Worm (Caenorhabditis elegans) whole organism, late embryonic: ENCODE data around the gene R02F11.11.

Experiments used
- ama-1 ChIP-seq: fragments of 150-350 bp; optimal IDR thresholded peaks from 2 replicates; lab custom pipeline; 2014
- fkh-10 ChIP-seq: fragments of 150-350 bp; optimal IDR thresholded peaks from 2 replicates; lab custom pipeline; 2014; ENCODE audit warnings: missing biosample characterization, missing genetic modification reagents, missing genetic modification characterization
- hlh-30 ChIP-seq: sonication (generic microtip); optimal IDR thresholded peaks from 2 replicates; lab custom pipeline; 2017; ENCODE audit warnings: antibody characterized with exemption, missing genetic modification characterization, missing compliant biosample characterization; ENCODE audit not compliant: insufficient read depth

DNA sequence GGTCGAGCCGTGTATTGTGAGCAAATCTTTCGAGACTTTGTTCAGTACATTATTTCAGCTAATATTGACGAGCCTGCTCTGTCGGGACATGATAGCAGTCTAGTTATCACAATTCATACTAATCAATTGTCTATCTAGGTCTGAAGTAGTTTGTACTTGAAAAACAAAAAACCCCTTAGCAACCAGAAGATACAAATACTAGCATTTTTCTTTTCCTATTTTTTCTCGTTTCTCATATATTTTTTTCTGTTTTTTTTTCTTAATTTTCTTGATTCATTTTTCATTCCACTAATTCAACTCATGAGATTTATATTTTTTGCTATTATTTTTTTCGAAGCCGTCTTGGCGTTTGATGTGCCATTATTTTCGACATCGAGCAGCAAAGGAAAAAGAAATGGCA is 4.5 kb upstream of the R02F11.11 start, which contains the start of gene R02F11.9:
- TF ChIP-seq fkh-10 (GFP tag; lab: Kevin White, UChicago) (no peak), hlh-30 (tag; lab: Kevin White, UChicago) (no peak), ama-1 (lab: Kevin White, UChicago) (no peak)
